Fruit fly (Drosophila melanogaster): Measurements from ENCODE around the gene CG15760.
A peak's percentile ranks its signal among the peaks of the same experiment; 100 is the strongest.

Gene CG15760

DNA sequence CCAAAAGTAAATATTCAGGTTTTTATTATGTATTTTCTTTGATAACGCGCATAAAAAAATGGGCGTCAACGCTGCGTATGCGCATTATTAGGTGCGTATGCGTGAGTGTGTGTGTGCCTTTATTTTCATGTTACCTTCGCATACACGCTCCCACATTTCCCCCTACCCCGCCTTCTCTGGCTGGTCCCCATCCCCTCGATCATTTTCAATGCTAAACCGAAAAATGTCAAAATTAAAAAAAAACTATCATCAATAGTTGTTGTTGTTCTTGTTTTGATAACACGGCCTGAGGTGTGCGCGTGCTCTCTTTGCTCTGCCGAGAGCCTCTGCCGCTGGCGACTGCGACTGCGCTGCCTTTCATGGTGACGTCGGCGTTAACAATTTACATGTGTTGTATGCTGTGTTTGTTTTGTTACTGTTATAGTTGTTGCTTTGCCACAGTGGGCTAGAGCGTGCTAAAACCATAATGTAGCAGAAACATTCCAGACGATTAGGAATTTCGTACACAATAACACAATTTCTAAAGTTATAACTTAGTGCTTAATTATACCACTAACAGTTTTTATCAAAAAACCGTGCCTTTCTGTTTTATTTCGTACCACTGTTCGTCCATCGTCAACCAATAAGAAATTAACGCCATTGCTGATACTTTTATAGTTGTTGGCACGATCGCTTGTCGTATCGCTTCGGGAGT lies 29.4 kb upstream of the CG15760 start (continued):
- TF ChIP-seq slp2 (GFP tag; optimal IDR thresholded peaks at IDR 0.05) (peak; percentile 99), HLH54F (GFP tag; optimal IDR thresholded peaks at IDR 0.05) (peak; percentile 98), Gug (GFP tag; IDR thresholded peaks at IDR 0.05) (peak; percentile 98), CG8290 (GFP tag; optimal IDR thresholded peaks at IDR 0.05) (peak; percentile 98), CG8290 (tag; optimal IDR thresholded peaks at IDR 0.05) (peak; percentile 91 to 99), slbo (GFP tag; IDR thresholded peaks at IDR 0.05) (peak; percentile 99), schlank (tag; optimal IDR thresholded peaks at IDR 0.05) (peak; percentile 96), CG3726 (GFP tag; IDR thresholded peaks at IDR 0.05) (peak; percentile 98), z (GFP tag; IDR thresholded peaks at IDR 0.05) (peak; percentile 82), CG4360 (GFP tag; IDR thresholded peaks at IDR 0.05) (peak; percentile 88), Usf (GFP tag; optimal IDR thresholded peaks at IDR 0.05) (peak; percentile 95), CG10979 (tag; optimal IDR thresholded peaks at IDR 0.05) (peak; percentile 98), Ravus (GFP tag; IDR thresholded peaks at IDR 0.05) (peak; percentile 98), chn (GFP tag; optimal IDR thresholded peaks at IDR 0.05) (peak; percentile 99), Asciz (GFP tag; optimal IDR thresholded peaks at IDR 0.05) (peak; percentile 99), Adf1 (GFP tag; IDR thresholded peaks at IDR 0.05) (peak; percentile 96), Scr (GFP tag; IDR thresholded peaks at IDR 0.05; ENCODE audit: partially characterized antibody) (peak; percentile 55), CG7963 (GFP tag; IDR thresholded peaks at IDR 0.05; ENCODE audit: partially characterized antibody) (peak; percentile 77; the same call in 2 of the 3 replicates), CG4282 (GFP tag; optimal IDR thresholded peaks at IDR 0.05) (peak; percentile 99), H2.0 (GFP tag; IDR thresholded peaks at IDR 0.05) (peak; percentile 98), CG3065 (GFP tag; optimal IDR thresholded peaks at IDR 0.05) (peak; percentile 96), exex (tag; optimal IDR thresholded peaks at IDR 0.05) (peak; percentile 96), tio (GFP tag; optimal IDR thresholded peaks at IDR 0.05) (peak; percentile 97), kay (GFP tag; optimal IDR thresholded peaks at IDR 0.05) (peak; percentile 97), crol (GFP tag; IDR thresholded peaks at IDR 0.05) (peak; percentile 79), sim (GFP tag; IDR thresholded peaks at IDR 0.05) (peak; percentile 98), CG7745 (tag; optimal IDR thresholded peaks at IDR 0.05) (peak; percentile 74), Rx (GFP tag; IDR thresholded peaks at IDR 0.05) (peak; percentile 99), HLH4C (GFP tag; IDR thresholded peaks at IDR 0.05; ENCODE audit: partially characterized antibody) (peak; percentile 66), CG7839 (tag; optimal IDR thresholded peaks at IDR 0.05) (peak; percentile 99), CG2202 (tag; optimal IDR thresholded peaks at IDR 0.05) (peak; percentile 97), CG34422 (GFP tag; IDR thresholded peaks at IDR 0.05) (peak; percentile 99), CG2129 (GFP tag; IDR thresholded peaks at IDR 0.05; ENCODE audit: partially characterized antibody) (no peak), nmo (GFP tag; optimal IDR thresholded peaks at IDR 0.05) (peak; percentile 99), pnt (GFP tag; optimal IDR thresholded peaks at IDR 0.05) (peak; percentile 99), CG18262 (tag; optimal IDR thresholded peaks at IDR 0.05) (peak; percentile 99), odd (GFP tag; optimal IDR thresholded peaks at IDR 0.05) (peak; percentile 99), so (GFP tag; IDR thresholded peaks at IDR 0.05) (peak; percentile 99), B-H2 (GFP tag; optimal IDR thresholded peaks at IDR 0.05) (peak; percentile 93), pfk (GFP tag; optimal IDR thresholded peaks at IDR 0.05) (peak; percentile 56), CG7357 (GFP tag; IDR thresholded peaks at IDR 0.05) (peak; percentile 96), jing (GFP tag; optimal IDR thresholded peaks at IDR 0.05) (peak; percentile 99), CG8944 (GFP tag; optimal IDR thresholded peaks at IDR 0.05) (peak; percentile 98), CG4424 (GFP tag; optimal IDR thresholded peaks at IDR 0.05) (peak; percentile 99), CG11723 (GFP tag; optimal IDR thresholded peaks at IDR 0.05) (peak; percentile 97), Dek (tag; optimal IDR thresholded peaks at IDR 0.05) (peak; percentile 98), Dref (GFP tag; IDR thresholded peaks at IDR 0.05) (no peak), CG4730 (GFP tag; IDR thresholded peaks at IDR 0.05) (peak; percentile 99), CG17912 (GFP tag; optimal IDR thresholded peaks at IDR 0.05) (peak; percentile 92), sens-2 (GFP tag; IDR thresholded peaks at IDR 0.05) (peak; percentile 98)
